Fruit fly (Drosophila melanogaster): ENCODE measurements around the gene Sfp36F.
A peak's percentile ranks its signal among the peaks of the same experiment; 100 is the strongest.

Sfp36F gene

DNA sequence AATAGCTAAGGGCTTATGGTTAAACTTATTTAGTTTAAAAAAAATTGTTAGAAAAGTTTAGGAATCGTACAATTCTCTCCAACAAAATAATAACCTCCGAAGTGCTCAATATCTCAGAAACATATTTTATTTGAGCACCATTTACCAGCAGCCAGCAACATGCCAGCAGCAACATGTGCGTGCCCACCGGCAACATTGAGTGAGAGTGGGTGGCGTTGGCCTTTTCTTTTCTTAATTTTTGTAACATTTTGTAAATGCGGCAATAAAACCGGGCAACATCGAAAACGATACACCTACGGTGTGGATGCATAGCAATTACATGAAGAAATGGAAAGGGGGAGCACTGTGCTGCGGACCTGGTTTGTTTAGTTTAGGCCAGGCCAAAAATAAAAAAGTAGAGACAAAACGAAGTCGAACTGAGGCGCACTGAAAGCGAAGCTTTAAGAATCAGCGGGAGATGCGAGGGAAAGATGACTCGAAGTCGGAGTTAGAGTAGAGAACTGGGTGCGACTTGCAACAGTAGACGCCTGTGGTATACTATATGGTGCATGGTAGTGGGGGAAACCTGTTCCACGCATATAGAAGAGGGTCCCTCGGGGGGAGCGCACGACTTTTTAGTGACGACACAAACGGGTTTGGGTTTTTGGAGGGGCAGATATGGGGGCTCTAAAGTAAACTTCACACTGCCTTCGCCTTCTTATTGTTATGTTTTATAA lies 19.4 kb downstream of the Sfp36F start:
- TF ChIP-seq CrebA (GFP tag; optimal IDR thresholded peaks at IDR 0.05; ENCODE audit: borderline replicate concordance) (peak; percentile 53), Dif (GFP tag; optimal IDR thresholded peaks at IDR 0.05; ENCODE audit: partially characterized antibody) (peak; percentile 86), Vsx2 (GFP tag; optimal IDR thresholded peaks at IDR 0.05; ENCODE audit: partially characterized antibody) (peak; percentile 88), GATAd (GFP tag; optimal IDR thresholded peaks at IDR 0.05) (no peak), dl (GFP tag; optimal IDR thresholded peaks at IDR 0.05; ENCODE audit: insufficient read depth in 1 of 2, partially characterized antibody in 2 of 2) (peak in 1 of 2 experiments; percentile 74)

DNA sequence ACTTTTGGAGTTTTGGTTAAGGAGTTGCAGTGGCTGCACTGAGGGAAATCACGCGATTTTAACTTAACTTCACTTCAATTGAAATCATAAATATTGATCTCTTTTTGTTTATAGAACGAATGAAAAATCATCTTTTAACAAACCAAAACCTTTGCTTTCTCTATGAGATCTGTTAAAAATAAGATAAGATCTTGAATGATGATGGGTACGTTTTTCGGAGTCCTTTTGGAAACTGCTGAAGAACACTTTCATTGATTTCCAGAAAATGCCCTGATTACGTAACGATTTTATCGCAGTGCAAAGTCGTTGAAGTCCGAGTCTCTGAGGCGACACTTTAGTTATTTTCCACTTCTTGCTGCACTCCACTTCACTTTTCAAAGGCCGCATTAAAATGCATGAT lies 20.0 kb downstream of the Sfp36F start:
- TF ChIP-seq Sp1 (GFP tag; optimal IDR thresholded peaks at IDR 0.05) (peak; percentile 92), pan (optimal IDR thresholded peaks at IDR 0.05) (no peak), Dfd (GFP tag; optimal IDR thresholded peaks at IDR 0.05) (no peak), Jra (GFP tag; optimal IDR thresholded peaks at IDR 0.05) (peak; percentile 24), dmrt93B (GFP tag; optimal IDR thresholded peaks at IDR 0.05) (peak; percentile 85), ey (GFP tag; optimal IDR thresholded peaks at IDR 0.05) (peak; percentile 89), Abd-B (GFP tag; optimal IDR thresholded peaks at IDR 0.05) (no peak), fru (GFP tag; optimal IDR thresholded peaks at IDR 0.05) (peak; percentile 91), N (GFP tag; optimal IDR thresholded peaks at IDR 0.05) (no peak), sage (GFP tag; optimal IDR thresholded peaks at IDR 0.05) (peak; percentile 72), woc (GFP tag; optimal IDR thresholded peaks at IDR 0.05) (peak; percentile 88), Rel (GFP tag; optimal IDR thresholded peaks at IDR 0.05) (no peak), Rel (tag; optimal IDR thresholded peaks at IDR 0.05) (peak; percentile 27), br (GFP tag; optimal IDR thresholded peaks at IDR 0.05) (peak; percentile 90), tai (GFP tag; optimal IDR thresholded peaks at IDR 0.05) (peak; percentile 60), Hnf4 (GFP tag; optimal IDR thresholded peaks at IDR 0.05) (peak; percentile 61), foxo (GFP tag; optimal IDR thresholded peaks at IDR 0.05) (peak in 1 of 2 experiments; percentile 89), HLH106 (tag; optimal IDR thresholded peaks at IDR 0.05) (peak; percentile 92), Dif (GFP tag; optimal IDR thresholded peaks at IDR 0.05; ENCODE audit: partially characterized antibody) (no peak), sv (GFP tag; optimal IDR thresholded peaks at IDR 0.05) (no peak), brk (GFP tag; optimal IDR thresholded peaks at IDR 0.05) (peak; percentile 61), dsf (GFP tag; optimal IDR thresholded peaks at IDR 0.05; ENCODE audit: borderline replicate concordance) (peak; percentile 52), OdsH (GFP tag; optimal IDR thresholded peaks at IDR 0.05) (peak; percentile 86), h (GFP tag; optimal IDR thresholded peaks at IDR 0.05) (peak; percentile 90), dl (GFP tag; optimal IDR thresholded peaks at IDR 0.05; ENCODE audit: insufficient read depth in 1 of 2, partially characterized antibody in 2 of 2) (peak in 1 of 2 experiments; percentile 29), Mio (GFP tag; optimal IDR thresholded peaks at IDR 0.05) (peak; percentile 5), psq (GFP tag; optimal IDR thresholded peaks at IDR 0.05) (peak; percentile 83), CrebA (GFP tag; optimal IDR thresholded peaks at IDR 0.05; ENCODE audit: borderline replicate concordance) (no peak), CG32264 (GFP tag; optimal IDR thresholded peaks at IDR 0.05) (peak; percentile 67), rgr (GFP tag; optimal IDR thresholded peaks at IDR 0.05) (peak; percentile 85), CG9705 (GFP tag; optimal IDR thresholded peaks at IDR 0.05) (peak; percentile 71)

DNA sequence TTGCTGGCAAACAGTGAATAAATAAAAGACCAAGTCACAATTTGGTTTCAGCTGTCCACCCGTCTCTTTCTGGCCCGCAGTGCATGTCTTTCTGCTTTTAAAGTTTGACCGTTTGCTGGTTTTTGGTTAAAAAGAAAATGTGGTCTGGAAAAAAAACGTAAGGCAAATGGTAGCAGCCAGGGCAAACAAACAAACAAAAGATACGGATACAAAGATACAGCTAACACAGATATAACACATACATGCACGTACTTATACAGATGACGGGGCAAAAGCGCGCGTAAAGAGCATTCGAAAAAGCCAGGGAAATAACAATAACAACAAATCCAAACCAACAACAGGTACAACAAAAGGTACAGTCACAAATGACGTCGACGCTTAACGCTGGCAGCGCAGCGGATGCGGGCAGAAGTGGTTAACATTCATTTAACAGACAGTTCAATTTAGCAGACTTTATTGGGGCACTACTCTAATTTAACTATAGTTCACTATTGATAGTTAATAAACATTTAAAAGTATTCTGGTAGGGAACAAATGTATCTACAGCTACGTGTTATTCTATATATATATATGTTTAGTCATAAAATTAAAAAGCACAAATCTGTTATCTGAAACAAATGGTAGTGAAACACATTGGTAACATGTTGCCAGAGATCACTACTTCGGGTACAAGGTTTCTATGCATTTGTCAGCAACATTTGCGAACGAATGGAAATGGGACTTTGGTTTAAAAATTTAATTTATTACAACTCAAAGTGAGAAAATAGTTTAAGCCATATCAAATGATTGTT lies 21.8 kb downstream of the Sfp36F start:
- TF ChIP-seq CrebA (GFP tag; optimal IDR thresholded peaks at IDR 0.05; ENCODE audit: borderline replicate concordance) (peak; percentile 56), CG32264 (GFP tag; optimal IDR thresholded peaks at IDR 0.05) (no peak), Dfd (GFP tag; optimal IDR thresholded peaks at IDR 0.05) (no peak), dmrt93B (GFP tag; optimal IDR thresholded peaks at IDR 0.05) (no peak), dsf (GFP tag; optimal IDR thresholded peaks at IDR 0.05; ENCODE audit: borderline replicate concordance) (no peak), sage (GFP tag; optimal IDR thresholded peaks at IDR 0.05) (peak; percentile 38), usp (GFP tag; optimal IDR thresholded peaks at IDR 0.05) (no peak), psq (GFP tag; optimal IDR thresholded peaks at IDR 0.05) (peak; percentile 73), foxo (GFP tag; optimal IDR thresholded peaks at IDR 0.05) (no peak), HLH106 (tag; optimal IDR thresholded peaks at IDR 0.05) (no peak), Sp1 (GFP tag; optimal IDR thresholded peaks at IDR 0.05) (no peak), Rel (GFP tag; optimal IDR thresholded peaks at IDR 0.05) (no peak), Rel (tag; optimal IDR thresholded peaks at IDR 0.05) (no peak), brk (GFP tag; optimal IDR thresholded peaks at IDR 0.05) (peak; percentile 16), Jra (GFP tag; optimal IDR thresholded peaks at IDR 0.05) (peak; percentile 4)

Measured in whole organism, wandering third instar larva.